Worm (Caenorhabditis elegans) whole organism, mixed stage, embryonic: ENCODE results near the gene srxa-9.

Source experiments
- blmp-1 ChIP-seq: fragments of 150-350 bp; optimal IDR thresholded peaks from 2 replicates; lab custom pipeline; 2014; ENCODE audit warnings: missing biosample characterization, missing genetic modification characterization
- ces-1 ChIP-seq: fragments of 150-350 bp; optimal IDR thresholded peaks from 2 replicates; lab custom pipeline; 2014; ENCODE audit warnings: missing biosample characterization, missing genetic modification reagents, missing genetic modification characterization
- elt-1 ChIP-seq: sonication (generic microtip); optimal IDR thresholded peaks from 2 replicates; lab custom pipeline; 2017; ENCODE audit warnings: missing genetic modification characterization, mild to moderate bottlenecking, missing compliant biosample characterization, antibody characterized with exemption, moderate library complexity, borderline replicate concordance; ENCODE audit not compliant: insufficient read depth
- flh-1 ChIP-seq: fragments of 200-800 bp; sonication (Bioruptor generic); optimal IDR thresholded peaks from 2 replicates; lab custom pipeline; 2018; ENCODE audit warnings: mild to moderate bottlenecking, missing genetic modification characterization, moderate library complexity, missing compliant biosample characterization
- lin-13 ChIP-seq: fragments of 150-350 bp; optimal IDR thresholded peaks from 2 replicates; lab custom pipeline; 2014; ENCODE audit warnings: missing biosample characterization, missing genetic modification characterization
- mep-1 ChIP-seq: fragments of 150-350 bp; optimal IDR thresholded peaks from 2 replicates; lab custom pipeline; 2017; ENCODE audit warnings: missing biosample characterization, missing genetic modification reagents, missing genetic modification characterization, inconsistent platforms
- nhr-237 ChIP-seq: fragments of 150-350 bp; optimal IDR thresholded peaks from 2 replicates; lab custom pipeline; 2014; ENCODE audit warnings: missing biosample characterization, missing genetic modification characterization
- nhr-28 ChIP-seq: fragments of 150-350 bp; optimal IDR thresholded peaks from 2 replicates; lab custom pipeline; 2014; ENCODE audit warnings: missing biosample characterization, missing genetic modification characterization
- nhr-76 ChIP-seq: sonication (generic microtip); optimal IDR thresholded peaks from 2 replicates; lab custom pipeline; 2017; ENCODE audit warnings: missing biosample characterization, missing genetic modification characterization
- pha-4 ChIP-seq: fragments of 150-350 bp; optimal IDR thresholded peaks from 2 replicates; lab custom pipeline; 2018; ENCODE audit warnings: missing biosample characterization, missing genetic modification reagents, missing genetic modification characterization
- sem-2 ChIP-seq: fragments of 200-800 bp; sonication (Bioruptor generic); optimal IDR thresholded peaks from 2 replicates; lab custom pipeline; 2018; ENCODE audit warnings: mild to moderate bottlenecking, missing genetic modification characterization, missing compliant biosample characterization
- snpc-4 ChIP-seq: fragments of 150-350 bp; optimal IDR thresholded peaks from 2 replicates; lab custom pipeline; 2014; ENCODE audit warnings: missing biosample characterization, missing genetic modification characterization
- unc-39 ChIP-seq: fragments of 150-350 bp; optimal IDR thresholded peaks from 2 replicates; lab custom pipeline; 2014; ENCODE audit warnings: missing biosample characterization, missing genetic modification characterization
- unc-62 ChIP-seq: fragments of 150-350 bp; optimal IDR thresholded peaks from 2 replicates; lab custom pipeline; 2014; ENCODE audit warnings: missing biosample characterization, missing genetic modification reagents, missing genetic modification characterization

DNA sequence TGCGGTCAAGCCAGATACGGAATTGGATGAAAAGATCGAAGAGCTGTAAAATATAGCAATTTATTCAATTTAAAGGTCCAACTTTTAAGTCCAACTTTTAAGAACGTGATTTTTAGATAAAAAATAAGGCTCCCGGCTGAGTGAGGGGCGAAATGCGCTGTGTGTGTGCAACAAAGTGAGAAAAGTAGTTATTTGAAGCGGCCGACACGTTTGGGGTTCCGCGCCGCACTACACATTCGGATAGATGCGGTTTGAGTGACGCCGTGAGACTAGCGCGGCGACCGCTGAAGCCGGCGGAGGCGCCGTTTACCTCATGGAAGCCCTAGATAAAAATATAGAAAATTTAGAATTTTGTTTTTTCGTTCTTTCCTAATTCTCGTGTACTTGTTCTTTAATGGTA lies 24.0 kb downstream of the srxa-9 start:
- no peak for TF ChIP-seq nhr-28 (tag; lab: Kevin White, UChicago)
- TF ChIP-seq lin-13 (tag; lab: Kevin White, UChicago): no peak
- TF ChIP-seq unc-62 (GFP tag; lab: Kevin White, UChicago): no peak
- TF ChIP-seq ces-1 (GFP tag; lab: Kevin White, UChicago): no peak
- TF ChIP-seq nhr-76: no peak
- TF ChIP-seq unc-39 (tag; lab: Kevin White, UChicago): no peak
- TF ChIP-seq sem-2 (GFP tag; lab: Kevin White, UChicago): no peak
- no peak for TF ChIP-seq blmp-1 (tag; lab: Kevin White, UChicago)
- TF ChIP-seq mep-1 (tag; lab: Kevin White, UChicago): no peak
- no peak for TF ChIP-seq pha-4
- TF ChIP-seq flh-1 (GFP tag; lab: Kevin White, UChicago): no peak
- no peak for TF ChIP-seq snpc-4 (tag; lab: Kevin White, UChicago)
- TF ChIP-seq nhr-237 (tag; lab: Kevin White, UChicago): no peak
- TF ChIP-seq elt-1: no peak
